Worm (Caenorhabditis elegans) whole organism, L4/young adult: ENCODE data around the gene ast-1.

Experiments used
- W03F9.2 ChIP-seq: fragments of 150-350 bp; optimal IDR thresholded peaks from 2 replicates; lab custom pipeline; 2014; ENCODE audit warnings: missing biosample characterization, missing genetic modification characterization
- dao-5 ChIP-seq: sonication (generic microtip); optimal IDR thresholded peaks from 2 replicates; lab custom pipeline; 2016; ENCODE audit warnings: missing genotype, missing genetic modification characterization, moderate library complexity, missing compliant biosample characterization
- him-1 ChIP-seq: sonication (generic microtip); optimal IDR thresholded peaks from 2 replicates; lab custom pipeline; 2016; ENCODE audit warnings: missing genotype, missing genetic modification reagents, missing genetic modification characterization, missing compliant biosample characterization

DNA sequence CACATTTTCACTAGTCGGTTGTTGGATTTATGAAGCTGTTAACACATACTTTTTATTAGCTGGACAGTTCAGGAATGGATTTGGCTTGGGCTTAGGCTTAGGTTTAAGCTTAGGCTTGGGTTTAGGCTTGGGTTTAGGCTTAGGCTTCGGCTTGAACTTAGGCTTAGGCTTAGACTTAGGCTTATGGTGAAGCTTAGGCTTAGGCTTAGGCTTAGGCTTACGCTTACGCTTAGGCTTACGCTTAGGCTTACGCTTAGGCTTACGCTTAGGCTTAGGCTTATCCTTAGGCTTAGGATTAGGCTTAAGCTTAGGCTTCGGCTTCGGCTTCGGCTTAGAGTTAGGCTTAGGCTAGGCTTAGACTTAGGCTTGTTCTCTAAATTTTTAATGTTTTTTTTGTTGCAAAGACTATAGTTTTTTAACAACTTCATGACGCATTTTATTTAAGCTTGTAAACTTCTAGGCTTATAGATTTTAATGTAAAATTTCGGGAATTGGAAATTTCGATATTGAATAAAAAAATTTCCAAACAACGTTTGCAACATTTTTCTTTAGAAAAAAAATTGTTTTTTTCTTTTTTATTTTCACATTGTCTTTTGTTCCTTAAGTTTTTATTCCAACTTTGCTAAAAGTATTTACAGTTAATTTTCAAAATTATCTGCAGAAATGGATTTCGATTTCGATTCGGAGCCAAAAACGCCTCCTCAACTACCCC lies 20.1 kb upstream of the ast-1 start, which contains the start of gene R03H10.2:
- TF ChIP-seq him-1 (tag; lab: Kevin White, UChicago) (no peak), dao-5 (tag; lab: Kevin White, UChicago) (no peak), W03F9.2 (no peak)
